Worm (Caenorhabditis elegans): Measurements from ENCODE around the gene EEED8.18.

ce11 chrII:5389831-5390323 is 22.5 kb downstream of the EEED8.18 start, which contains the start of gene ndx-6:
- TF ChIP-seq him-1 (tag; optimal IDR thresholded peaks at IDR 0.05) (peak; percentile 24), dao-5 (tag; optimal IDR thresholded peaks at IDR 0.05) (no peak)

Measured in whole organism, L4/young adult.